Fruit fly (Drosophila melanogaster): ENCODE measurements around the gene Men-b.

The Men-b gene

dm6 chr3R:27167350-27167749, 15.9 kb downstream of the Men-b start (continued):
- TF ChIP-seq CG7987 (GFP tag; optimal IDR thresholded peaks at IDR 0.05) (no peak), CG10147 (GFP tag; optimal IDR thresholded peaks at IDR 0.05) (no peak), CG9609 (GFP tag; optimal IDR thresholded peaks at IDR 0.05) (no peak), NC2β (GFP tag; optimal IDR thresholded peaks at IDR 0.05) (no peak), BtbVII (GFP tag; optimal IDR thresholded peaks at IDR 0.05) (no peak), zen (tag; optimal IDR thresholded peaks at IDR 0.05) (peak; percentile 5), CG18764 (GFP tag; optimal IDR thresholded peaks at IDR 0.05) (no peak), Gsc (GFP tag; IDR thresholded peaks at IDR 0.05) (no peak), Rfx (GFP tag; IDR thresholded peaks at IDR 0.05) (no peak), sd (tag; optimal IDR thresholded peaks at IDR 0.05) (no peak), usp (GFP tag; optimal IDR thresholded peaks at IDR 0.05) (no peak), unpg (GFP tag; optimal IDR thresholded peaks at IDR 0.05) (no peak), phol (tag; optimal IDR thresholded peaks at IDR 0.05) (peak; percentile 25), CG9727 (GFP tag; optimal IDR thresholded peaks at IDR 0.05) (no peak), br (optimal IDR thresholded peaks at IDR 0.05) (no peak), CG10565 (GFP tag; optimal IDR thresholded peaks at IDR 0.05) (no peak), Scr (GFP tag; IDR thresholded peaks at IDR 0.05; ENCODE audit: partially characterized antibody) (no peak), pnt (GFP tag; optimal IDR thresholded peaks at IDR 0.05) (no peak), Chrac-16 (GFP tag; optimal IDR thresholded peaks at IDR 0.05) (no peak), bsh (GFP tag; optimal IDR thresholded peaks at IDR 0.05) (peak in 1 of 2 experiments; percentile 58), dmrt11E (tag; optimal IDR thresholded peaks at IDR 0.05) (no peak), CG9817 (tag; optimal IDR thresholded peaks at IDR 0.05) (no peak), CG18011 (GFP tag; optimal IDR thresholded peaks at IDR 0.05) (no peak), CG3163 (GFP tag; optimal IDR thresholded peaks at IDR 0.05) (no peak), CG10274 (GFP tag; optimal IDR thresholded peaks at IDR 0.05) (no peak), jing (GFP tag; optimal IDR thresholded peaks at IDR 0.05) (no peak), CG2889 (GFP tag; IDR thresholded peaks at IDR 0.05) (no peak), CG9876 (GFP tag; optimal IDR thresholded peaks at IDR 0.05) (no peak), CG4820 (GFP tag; optimal IDR thresholded peaks at IDR 0.05) (no peak), CG10979 (tag; optimal IDR thresholded peaks at IDR 0.05) (peak; percentile 30), cg (GFP tag; optimal IDR thresholded peaks at IDR 0.05) (no peak)

dm6 chr3R:27171153-27171552, 19.7 kb downstream of the Men-b start:
- TF ChIP-seq corto (GFP tag; optimal IDR thresholded peaks at IDR 0.05), result peak; percentile 63
- TF ChIP-seq lbe (GFP tag; optimal IDR thresholded peaks at IDR 0.05), result peak; percentile 1
- TF ChIP-seq CG4820 (GFP tag; optimal IDR thresholded peaks at IDR 0.05), result no peak
- TF ChIP-seq sr (GFP tag; IDR thresholded peaks at IDR 0.05), result no peak
- TF ChIP-seq CG30403 (GFP tag; optimal IDR thresholded peaks at IDR 0.05), result no peak
- TF ChIP-seq CG15011 (GFP tag; optimal IDR thresholded peaks at IDR 0.05), result no peak
- TF ChIP-seq luna (GFP tag; optimal IDR thresholded peaks at IDR 0.05), result no peak

dm6 chr3R:27175710-27176109, 24.2 kb downstream of the Men-b start:
- no peak for TF ChIP-seq knrl (GFP tag; IDR thresholded peaks at IDR 0.05; ENCODE audit: partially characterized antibody)
- TF ChIP-seq Drgx (GFP tag; IDR thresholded peaks at IDR 0.05), result peak; percentile 50
- no peak for TF ChIP-seq lbe (GFP tag; optimal IDR thresholded peaks at IDR 0.05)

Data from whole organism, embryonic.